Worm (Caenorhabditis elegans) whole organism, mixed stage, embryonic: ENCODE data around the gene srt-33.
A peak's percentile ranks its signal among the peaks of the same experiment; 100 is the strongest.

ENCODE experiments used
- M03D4.4 ChIP-seq: sonication (generic microtip); optimal IDR thresholded peaks from 2 replicates; lab custom pipeline; 2017; ENCODE audit warnings: mild to moderate bottlenecking, missing genetic modification characterization, missing compliant biosample characterization
- blmp-1 ChIP-seq: fragments of 150-350 bp; optimal IDR thresholded peaks from 2 replicates; lab custom pipeline; 2014; ENCODE audit warnings: missing biosample characterization, missing genetic modification characterization
- ceh-39 ChIP-seq: fragments of 150-350 bp; optimal IDR thresholded peaks from 2 replicates; lab custom pipeline; 2014; ENCODE audit warnings: missing biosample characterization, missing genetic modification characterization
- ceh-43 ChIP-seq: fragments of 200-800 bp; sonication (Bioruptor generic); optimal IDR thresholded peaks from 2 replicates; lab custom pipeline; 2018; ENCODE audit warnings: mild to moderate bottlenecking, missing genetic modification characterization, moderate library complexity, missing compliant biosample characterization
- ceh-83 ChIP-seq: fragments of 200-800 bp; sonication (Bioruptor generic); optimal IDR thresholded peaks from 2 replicates; lab custom pipeline; 2018; ENCODE audit warnings: mild to moderate bottlenecking, missing genetic modification characterization, missing compliant biosample characterization
- cnd-1 ChIP-seq: fragments of 200-800 bp; sonication (Bioruptor generic); optimal IDR thresholded peaks from 2 replicates; lab custom pipeline; 2018; ENCODE audit warnings: mild to moderate bottlenecking, missing genetic modification characterization, missing compliant biosample characterization
- drap-1 ChIP-seq: fragments of 200-800 bp; sonication (Bioruptor generic); optimal IDR thresholded peaks from 3 replicates; lab custom pipeline; 2018; ENCODE audit warnings: mild to moderate bottlenecking, missing genetic modification characterization, missing compliant biosample characterization
- elt-1 ChIP-seq: sonication (generic microtip); optimal IDR thresholded peaks from 2 replicates; lab custom pipeline; 2017; ENCODE audit warnings: missing genetic modification characterization, mild to moderate bottlenecking, missing compliant biosample characterization, antibody characterized with exemption, moderate library complexity, borderline replicate concordance; ENCODE audit not compliant: insufficient read depth
- elt-3 ChIP-seq: fragments of 150-350 bp; optimal IDR thresholded peaks from 2 replicates; lab custom pipeline; 2014; ENCODE audit warnings: missing biosample characterization, missing genetic modification characterization
- flh-1 ChIP-seq: fragments of 200-800 bp; sonication (Bioruptor generic); optimal IDR thresholded peaks from 2 replicates; lab custom pipeline; 2018; ENCODE audit warnings: mild to moderate bottlenecking, missing genetic modification characterization, moderate library complexity, missing compliant biosample characterization
- ham-2 ChIP-seq: fragments of 200-800 bp; sonication (Bioruptor generic); optimal IDR thresholded peaks from 2 replicates; lab custom pipeline; 2018; ENCODE audit warnings: mild to moderate bottlenecking, missing genetic modification characterization, missing compliant biosample characterization
- hlh-1 ChIP-seq: fragments of 150-350 bp; optimal IDR thresholded peaks from 2 replicates; lab custom pipeline; 2014; ENCODE audit warnings: missing biosample characterization, missing genetic modification reagents, missing genetic modification characterization
- lin-13 ChIP-seq: fragments of 150-350 bp; optimal IDR thresholded peaks from 2 replicates; lab custom pipeline; 2014; ENCODE audit warnings: missing biosample characterization, missing genetic modification characterization
- lin-32 ChIP-seq: fragments of 200-800 bp; sonication (Bioruptor generic); optimal IDR thresholded peaks from 2 replicates; lab custom pipeline; 2018; ENCODE audit warnings: mild to moderate bottlenecking, missing genetic modification characterization, missing compliant biosample characterization
- lsy-2 ChIP-seq: fragments of 150-350 bp; optimal IDR thresholded peaks from 2 replicates; lab custom pipeline; 2014; ENCODE audit warnings: missing biosample characterization, missing genetic modification characterization
- nhr-12 ChIP-seq: fragments of 150-350 bp; optimal IDR thresholded peaks from 2 replicates; lab custom pipeline; 2014; ENCODE audit warnings: missing biosample characterization, missing genetic modification characterization
- nhr-2 ChIP-seq: fragments of 150-350 bp; optimal IDR thresholded peaks from 2 replicates; lab custom pipeline; 2014; ENCODE audit warnings: missing biosample characterization, missing genetic modification characterization
- nhr-28 ChIP-seq: fragments of 150-350 bp; optimal IDR thresholded peaks from 2 replicates; lab custom pipeline; 2014; ENCODE audit warnings: missing biosample characterization, missing genetic modification characterization
- pha-4 ChIP-seq: fragments of 150-350 bp; optimal IDR thresholded peaks from 2 replicates; lab custom pipeline; 2018; ENCODE audit warnings: missing biosample characterization, missing genetic modification reagents, missing genetic modification characterization
- sem-2 ChIP-seq: fragments of 200-800 bp; sonication (Bioruptor generic); optimal IDR thresholded peaks from 2 replicates; lab custom pipeline; 2018; ENCODE audit warnings: mild to moderate bottlenecking, missing genetic modification characterization, missing compliant biosample characterization
- snpc-4 ChIP-seq: fragments of 150-350 bp; optimal IDR thresholded peaks from 2 replicates; lab custom pipeline; 2014; ENCODE audit warnings: missing biosample characterization, missing genetic modification characterization
- tbx-8 ChIP-seq: fragments of 200-800 bp; sonication (Bioruptor generic); optimal IDR thresholded peaks from 2 replicates; lab custom pipeline; 2018; ENCODE audit warnings: mild to moderate bottlenecking, missing genetic modification characterization, moderate library complexity, missing compliant biosample characterization
- unc-120 ChIP-seq: sonication (generic microtip); optimal IDR thresholded peaks from 2 replicates; lab custom pipeline; 2017; ENCODE audit warnings: missing genetic modification characterization, missing compliant biosample characterization; ENCODE audit not compliant: poor library complexity, severe bottlenecking
- unc-62 ChIP-seq: fragments of 150-350 bp; optimal IDR thresholded peaks from 2 replicates; lab custom pipeline; 2014; ENCODE audit warnings: missing biosample characterization, missing genetic modification reagents, missing genetic modification characterization

Gene srt-33

ce11 chrV:14235942-14236341 is 43.7 kb downstream of the srt-33 start, which contains the start of gene ent-3:
Gene ent-3 (minus strand): TSS chrV:14236042.
- TF ChIP-seq flh-1 (no peak), ceh-83 (no peak), lsy-2 (no peak), unc-120 (tag; lab: Kevin White, UChicago) (no peak), cnd-1 (tag; lab: Kevin White, UChicago) (no peak), tbx-8 (GFP tag; lab: Kevin White, UChicago) (no peak), lin-32 (GFP tag; lab: Kevin White, UChicago) (no peak), pha-4 (tag; lab: Kevin White, UChicago) (no peak), ceh-43 (no peak), unc-62 (GFP tag; lab: Kevin White, UChicago) (no peak), nhr-12 (tag; lab: Kevin White, UChicago) (no peak), hlh-1 (tag; lab: Kevin White, UChicago) (no peak)

- no peak for TF ChIP-seq ceh-43
- TF ChIP-seq M03D4.4 (tag; lab: Kevin White, UChicago), result no peak
- TF ChIP-seq nhr-2 (tag; lab: Kevin White, UChicago), result no peak
- no peak for TF ChIP-seq elt-1 (tag; lab: Kevin White, UChicago)
- TF ChIP-seq drap-1 (GFP tag; lab: Kevin White, UChicago), result no peak
- TF ChIP-seq sem-2 (GFP tag; lab: Kevin White, UChicago), result no peak
- no peak for TF ChIP-seq lsy-2
- no peak for TF ChIP-seq ceh-83
- no peak for TF ChIP-seq snpc-4
- no peak for TF ChIP-seq tbx-8 (GFP tag; lab: Kevin White, UChicago)
- TF ChIP-seq lin-13 (tag; lab: Kevin White, UChicago), result no peak
- no peak for TF ChIP-seq elt-3
- TF ChIP-seq unc-62 (GFP tag; lab: Kevin White, UChicago), result no peak
- TF ChIP-seq ham-2 (GFP tag; lab: Kevin White, UChicago), result no peak
- no peak for TF ChIP-seq lin-32 (GFP tag; lab: Kevin White, UChicago)
- no peak for TF ChIP-seq ceh-39 (tag; lab: Kevin White, UChicago)
Observed at ce11 chrV:14231656-14232055, 48.0 kb downstream of the srt-33 start.

ce11 chrV:14230788-14231583 is 48.7 kb downstream of the srt-33 start:
- TF ChIP-seq blmp-1 (tag; lab: Kevin White, UChicago), result peak; percentile 68
- TF ChIP-seq nhr-28 (tag; lab: Kevin White, UChicago), result no peak
